Worm (Caenorhabditis elegans) whole organism, L2 larva: ENCODE data around the gene flwr-1.
A peak's percentile ranks its signal among the peaks of the same experiment; 100 is the strongest.

Experiments used
- C34F6.9 ChIP-seq: fragments of 150-350 bp; optimal IDR thresholded peaks from 2 replicates; lab custom pipeline; 2014; ENCODE audit warnings: missing biosample characterization, missing genetic modification characterization
- F13H6.1 ChIP-seq: sonication (generic microtip); optimal IDR thresholded peaks from 2 replicates; lab custom pipeline; 2016; ENCODE audit warnings: missing genetic modification characterization, missing compliant biosample characterization
- R02D3.7 ChIP-seq: fragments of 150-350 bp; optimal IDR thresholded peaks from 2 replicates; lab custom pipeline; 2014; ENCODE audit warnings: missing biosample characterization, missing genetic modification characterization
- Y55F3AM.14 ChIP-seq: fragments of 200-800 bp; sonication (Bioruptor generic); optimal IDR thresholded peaks from 2 replicates; lab custom pipeline; 2018; ENCODE audit warnings: mild to moderate bottlenecking, missing genetic modification characterization, missing compliant biosample characterization
- ZK546.5 ChIP-seq: sonication (generic microtip); optimal IDR thresholded peaks from 2 replicates; lab custom pipeline; 2017; ENCODE audit warnings: missing biosample characterization, missing genetic modification characterization
- alr-1 ChIP-seq: fragments of 150-350 bp; optimal IDR thresholded peaks from 2 replicates; lab custom pipeline; 2014; ENCODE audit warnings: missing biosample characterization, missing genetic modification characterization
- aly-2 ChIP-seq: fragments of 150-350 bp; optimal IDR thresholded peaks from 2 replicates; lab custom pipeline; 2014; ENCODE audit warnings: missing biosample characterization, missing genetic modification characterization
- ama-1 ChIP-seq: fragments of 150-350 bp; optimal IDR thresholded peaks from 2 replicates; lab custom pipeline; 2018; ENCODE audit warnings: inconsistent platforms
- ceh-16 ChIP-seq: fragments of 150-350 bp; optimal IDR thresholded peaks from 2 replicates; lab custom pipeline; 2014; ENCODE audit warnings: missing biosample characterization, missing genetic modification characterization
- ceh-82 ChIP-seq: fragments of 150-350 bp; optimal IDR thresholded peaks from 2 replicates; lab custom pipeline; 2014; ENCODE audit warnings: missing biosample characterization, missing genetic modification characterization
- crh-2 ChIP-seq: sonication (generic microtip); optimal IDR thresholded peaks from 2 replicates; lab custom pipeline; 2017; ENCODE audit warnings: missing biosample characterization, missing genetic modification characterization
- dmd-4 ChIP-seq: sonication (generic microtip); optimal IDR thresholded peaks from 2 replicates; lab custom pipeline; 2017; ENCODE audit warnings: missing biosample characterization, missing genetic modification characterization
- egl-27 ChIP-seq: sonication (generic microtip); optimal IDR thresholded peaks from 3 replicates; lab custom pipeline; 2017; ENCODE audit warnings: missing biosample characterization, missing genetic modification reagents, missing genetic modification characterization
- elt-1 ChIP-seq: fragments of 150-350 bp; optimal IDR thresholded peaks from 2 replicates; lab custom pipeline; 2014; ENCODE audit warnings: missing biosample characterization, missing genetic modification characterization
- elt-3 ChIP-seq: sonication (generic microtip); optimal IDR thresholded peaks from 2 replicates; lab custom pipeline; 2017; ENCODE audit warnings: missing biosample characterization, missing genetic modification characterization
- fos-1 ChIP-seq: fragments of 150-350 bp; optimal IDR thresholded peaks from 2 replicates; lab custom pipeline; 2014; ENCODE audit warnings: missing biosample characterization, missing genetic modification characterization
- lin-11 ChIP-seq: fragments of 150-350 bp; sonication (generic microtip); optimal IDR thresholded peaks from 2 replicates; lab custom pipeline; 2014; ENCODE audit warnings: missing biosample characterization, missing genetic modification characterization, inconsistent platforms, mixed read lengths
- lin-13 ChIP-seq: fragments of 150-350 bp; optimal IDR thresholded peaks from 2 replicates; lab custom pipeline; 2014; ENCODE audit warnings: missing biosample characterization, missing genetic modification reagents, missing genetic modification characterization
- lin-39 ChIP-seq: fragments of 150-350 bp; optimal IDR thresholded peaks from 2 replicates; lab custom pipeline; 2014; ENCODE audit warnings: missing biosample characterization, missing genetic modification reagents, missing genetic modification characterization
- lsy-2 ChIP-seq, 2 experiments: fragments of 150-350 bp in 1 of 2; sonication (generic microtip) in 1 of 2; optimal IDR thresholded peaks; 2 replicates each; lab custom pipeline; 2014 to 2017; ENCODE audit warnings: missing biosample characterization in 2 of 2, missing genetic modification characterization in 2 of 2
- mab-5 ChIP-seq: fragments of 150-350 bp; optimal IDR thresholded peaks from 2 replicates; lab custom pipeline; 2014; ENCODE audit warnings: missing biosample characterization, missing genetic modification characterization
- mbf-1 ChIP-seq: sonication (generic microtip); optimal IDR thresholded peaks from 2 replicates; lab custom pipeline; 2017; ENCODE audit warnings: missing biosample characterization, missing genetic modification characterization
- mdl-1 ChIP-seq, 2 experiments: fragments of 150-350 bp in 1 of 2; sonication (generic microtip) in 1 of 2; optimal IDR thresholded peaks; 2 replicates each; lab custom pipeline; 2017; ENCODE audit warnings: missing biosample characterization in 2 of 2, missing genetic modification characterization in 2 of 2
- nhr-10 ChIP-seq: sonication (generic microtip); optimal IDR thresholded peaks from 2 replicates; lab custom pipeline; 2017; ENCODE audit warnings: missing biosample characterization, missing genetic modification characterization
- nhr-11 ChIP-seq: fragments of 150-350 bp; optimal IDR thresholded peaks from 2 replicates; lab custom pipeline; 2014; ENCODE audit warnings: missing biosample characterization, missing genetic modification characterization
- nhr-12 ChIP-seq: fragments of 150-350 bp; optimal IDR thresholded peaks from 2 replicates; lab custom pipeline; 2014; ENCODE audit warnings: missing biosample characterization, missing genetic modification characterization
- nhr-129 ChIP-seq: fragments of 150-350 bp; optimal IDR thresholded peaks from 2 replicates; lab custom pipeline; 2014; ENCODE audit warnings: missing biosample characterization, missing genetic modification characterization
- nhr-21 ChIP-seq: fragments of 150-350 bp; optimal IDR thresholded peaks from 2 replicates; lab custom pipeline; 2014; ENCODE audit warnings: missing biosample characterization, missing genetic modification characterization
- nhr-23 ChIP-seq: fragments of 150-350 bp; optimal IDR thresholded peaks from 2 replicates; lab custom pipeline; 2014; ENCODE audit warnings: missing biosample characterization, missing genetic modification reagents, missing genetic modification characterization
- nhr-237 ChIP-seq: fragments of 150-350 bp; optimal IDR thresholded peaks from 2 replicates; lab custom pipeline; 2014; ENCODE audit warnings: missing biosample characterization, missing genetic modification characterization
- nhr-25 ChIP-seq: fragments of 150-350 bp; sonication (generic microtip); optimal IDR thresholded peaks from 3 replicates; lab custom pipeline; 2014; ENCODE audit warnings: missing biosample characterization, missing genetic modification characterization
- nhr-6 ChIP-seq: fragments of 150-350 bp; optimal IDR thresholded peaks from 2 replicates; lab custom pipeline; 2014; ENCODE audit warnings: missing biosample characterization, missing genetic modification characterization
- peb-1 ChIP-seq: fragments of 150-350 bp; optimal IDR thresholded peaks from 2 replicates; lab custom pipeline; 2014; ENCODE audit warnings: missing biosample characterization, missing genetic modification characterization
- skn-1 ChIP-seq: sonication (generic microtip); optimal IDR thresholded peaks from 2 replicates; lab custom pipeline; 2017; ENCODE audit warnings: missing biosample characterization, missing genetic modification characterization
- sma-3 ChIP-seq: sonication (generic microtip); optimal IDR thresholded peaks from 2 replicates; lab custom pipeline; 2016; ENCODE audit warnings: missing genetic modification reagents, missing genetic modification characterization, missing compliant biosample characterization
- sma-9 ChIP-seq, 2 experiments: fragments of 150-350 bp in 1 of 2; sonication (generic microtip) in 1 of 2; optimal IDR thresholded peaks; 2 replicates each; lab custom pipeline; 2014 to 2016; ENCODE audit warnings: missing genetic modification characterization in 2 of 2, mild to moderate bottlenecking in 1 of 2, missing biosample characterization in 1 of 2, missing compliant biosample characterization in 1 of 2, missing genetic modification reagents in 1 of 2, moderate library complexity in 1 of 2
- snpc-4 ChIP-seq: fragments of 150-350 bp; optimal IDR thresholded peaks from 2 replicates; lab custom pipeline; 2014; ENCODE audit warnings: missing biosample characterization, missing genetic modification characterization
- unc-39 ChIP-seq: fragments of 150-350 bp; optimal IDR thresholded peaks from 2 replicates; lab custom pipeline; 2014; ENCODE audit warnings: missing biosample characterization, missing genetic modification characterization
- unc-55 ChIP-seq: fragments of 150-350 bp; sonication (generic microtip); optimal IDR thresholded peaks from 3 replicates; lab custom pipeline; 2014; ENCODE audit warnings: missing biosample characterization, missing genetic modification reagents, missing genetic modification characterization
- unc-62 ChIP-seq: fragments of 150-350 bp; optimal IDR thresholded peaks from 2 replicates; lab custom pipeline; 2014; ENCODE audit warnings: missing biosample characterization, missing genetic modification reagents, missing genetic modification characterization
- zag-1 ChIP-seq: fragments of 150-350 bp; optimal IDR thresholded peaks from 2 replicates; lab custom pipeline; 2014; ENCODE audit warnings: missing biosample characterization, missing genetic modification characterization
- ztf-1 ChIP-seq: fragments of 200-800 bp; sonication (Bioruptor generic); conservative IDR thresholded peaks from 2 replicates; pipeline ENCODE4 v1.3.6; 2022; ENCODE audit warnings: missing genetic modification characterization, missing compliant biosample characterization
- ztf-11 ChIP-seq: sonication (generic microtip); optimal IDR thresholded peaks from 2 replicates; lab custom pipeline; 2017; ENCODE audit warnings: missing biosample characterization, missing genetic modification characterization
- ztf-4 ChIP-seq: fragments of 150-350 bp; optimal IDR thresholded peaks from 2 replicates; lab custom pipeline; 2014; ENCODE audit warnings: missing biosample characterization, missing genetic modification characterization

flwr-1 gene

DNA sequence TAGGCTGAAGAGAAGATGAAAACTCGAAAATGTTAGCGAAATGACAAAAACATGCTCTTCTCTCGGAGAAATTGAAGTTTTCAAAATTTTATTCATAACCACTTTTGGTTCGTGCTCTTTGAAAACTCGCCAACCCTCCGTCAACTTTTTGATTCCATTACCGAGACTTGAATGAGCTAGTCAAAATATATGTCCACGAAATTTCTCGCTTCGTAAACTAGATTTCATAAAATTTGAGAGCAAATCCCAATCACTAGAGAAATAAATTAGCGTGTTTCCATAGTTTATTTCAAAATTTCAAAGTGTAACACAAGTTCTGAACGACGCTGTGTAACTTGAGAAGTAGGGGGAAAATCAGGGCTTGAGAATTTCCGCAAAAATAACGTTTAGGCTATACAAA lies 23.7 kb upstream of the flwr-1 start:
- TF ChIP-seq Y55F3AM.14 (GFP tag; lab: Kevin White, UChicago) (no peak), lin-39 (tag; lab: Kevin White, UChicago) (no peak), aly-2 (tag; lab: Kevin White, UChicago) (no peak), R02D3.7 (tag; lab: Kevin White, UChicago) (no peak), ceh-82 (tag; lab: Kevin White, UChicago) (no peak), ceh-16 (tag; lab: Kevin White, UChicago) (no peak), ztf-4 (tag; lab: Kevin White, UChicago) (no peak), mdl-1 (tag; optimal IDR thresholded peaks at IDR 0.05; lab: Kevin White, UChicago) (no peak), nhr-129 (tag; lab: Kevin White, UChicago) (no peak), elt-1 (tag; lab: Kevin White, UChicago) (no peak), lsy-2 (tag; optimal IDR thresholded peaks at IDR 0.05; lab: Kevin White, UChicago) (no peak)

DNA sequence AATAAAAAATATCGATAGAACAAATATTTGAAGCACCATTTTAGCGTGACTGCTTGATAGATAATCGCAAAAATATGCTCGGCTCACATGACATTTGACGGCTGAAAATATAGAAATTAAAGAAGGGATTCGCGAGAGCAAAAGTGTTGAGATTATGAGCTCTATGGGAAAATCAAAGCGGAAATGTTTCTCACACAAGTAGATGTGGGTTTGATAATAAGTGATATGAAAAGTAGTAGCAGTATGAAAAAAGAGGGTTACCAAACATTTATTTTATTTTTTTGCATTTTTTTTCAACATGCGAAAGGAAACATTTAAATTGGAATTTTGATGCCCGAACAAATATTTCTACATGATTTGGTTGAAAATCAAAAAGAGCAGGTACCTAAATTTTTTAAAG lies 21.2 kb upstream of the flwr-1 start, which contains the start of gene iglr-1:
iglr-1 (minus strand) TSS at position 101 of the 400 bp plus-strand sequence.
- TF ChIP-seq crh-2 (no peak), alr-1 (tag; lab: Kevin White, UChicago) (no peak), sma-3 (GFP tag; lab: Kevin White, UChicago) (no peak), dmd-4 (no peak), sma-9 (GFP tag; optimal IDR thresholded peaks at IDR 0.05; lab: Kevin White, UChicago) (no peak), sma-9 (tag; optimal IDR thresholded peaks at IDR 0.05; lab: Kevin White, UChicago) (no peak), ztf-1 (GFP tag; lab: Robert Waterston, UW) (no peak), lin-13 (GFP tag; lab: Kevin White, UChicago) (no peak), skn-1 (tag; lab: Kevin White, UChicago) (no peak), F13H6.1 (no peak), mab-5 (tag; lab: Kevin White, UChicago) (no peak)

DNA sequence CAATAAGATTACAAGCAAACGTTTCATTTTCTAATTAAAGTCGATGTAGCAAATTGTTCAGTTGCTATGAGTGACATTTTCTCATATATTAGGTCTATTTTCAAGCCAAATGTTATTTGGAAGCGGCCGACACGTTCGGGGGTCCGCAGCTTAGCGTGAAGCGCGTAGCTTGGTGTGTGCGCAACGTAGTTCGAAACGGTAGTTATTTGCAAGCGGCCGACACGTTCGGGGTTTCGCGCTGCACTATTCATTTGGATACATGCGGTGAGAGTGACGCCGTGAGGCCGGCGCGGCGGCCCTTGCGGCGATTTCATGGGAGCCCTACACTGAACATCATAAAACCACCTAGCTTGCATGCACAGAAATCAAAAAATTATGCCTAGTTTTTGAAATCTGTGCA lies 18.1 kb upstream of the flwr-1 start:
- TF ChIP-seq ama-1 (lab: Kevin White, UChicago): no peak
- TF ChIP-seq lin-13 (GFP tag; lab: Kevin White, UChicago): no peak
- TF ChIP-seq snpc-4 (tag; lab: Kevin White, UChicago): peak; percentile 74

DNA sequence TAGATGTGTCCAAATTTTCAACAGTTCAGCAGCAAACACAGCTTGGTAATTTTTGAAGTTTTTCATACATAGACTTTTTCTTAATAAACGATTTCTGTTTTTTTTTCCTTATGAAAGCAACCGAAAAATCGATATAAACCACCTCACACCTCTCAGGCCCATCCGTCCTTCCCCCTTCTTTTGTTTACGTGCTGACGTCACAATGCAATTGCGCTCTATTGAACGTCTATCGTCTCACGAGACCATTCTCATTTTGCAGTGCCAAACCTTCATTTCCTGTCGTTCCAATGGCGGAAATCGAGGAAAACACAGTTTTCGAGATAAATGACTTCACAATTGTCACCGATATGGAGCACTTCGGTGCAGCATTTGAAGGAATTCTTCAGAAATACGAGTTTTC lies 13.2 kb upstream of the flwr-1 start, which contains the start of gene rbg-1:
rbg-1 (plus strand) TSS at position 260 of the 400 bp plus-strand sequence.
- no peak for TF ChIP-seq skn-1 (tag; lab: Kevin White, UChicago)
- peak; percentile 75 for TF ChIP-seq lin-13 (GFP tag; lab: Kevin White, UChicago)
- TF ChIP-seq ztf-1 (GFP tag; lab: Robert Waterston, UW): no peak
- TF ChIP-seq nhr-10 (tag; lab: Kevin White, UChicago): no peak
- TF ChIP-seq elt-1 (tag; lab: Kevin White, UChicago): no peak
- peak; percentile 96 for TF ChIP-seq crh-2
- TF ChIP-seq sma-9 (GFP tag; optimal IDR thresholded peaks at IDR 0.05; lab: Kevin White, UChicago): peak; percentile 64
- no peak for TF ChIP-seq sma-9 (tag; optimal IDR thresholded peaks at IDR 0.05; lab: Kevin White, UChicago)
- no peak for TF ChIP-seq peb-1 (tag; lab: Kevin White, UChicago)
- TF ChIP-seq ZK546.5: no peak
- TF ChIP-seq alr-1 (tag; lab: Kevin White, UChicago): no peak
- TF ChIP-seq lin-39 (tag; lab: Kevin White, UChicago): no peak
- TF ChIP-seq ama-1 (lab: Kevin White, UChicago): no peak
- no peak for TF ChIP-seq Y55F3AM.14 (GFP tag; lab: Kevin White, UChicago)
- TF ChIP-seq lin-11 (tag; lab: Kevin White, UChicago): peak; percentile 66
- peak; percentile 48 for TF ChIP-seq F13H6.1
- no peak for TF ChIP-seq ceh-16 (tag; lab: Kevin White, UChicago)
- no peak for TF ChIP-seq dmd-4
- TF ChIP-seq aly-2 (tag; lab: Kevin White, UChicago): no peak
- peak in 1 of 2 experiments; percentile 28 for TF ChIP-seq mdl-1 (tag; optimal IDR thresholded peaks at IDR 0.05; lab: Kevin White, UChicago)
- TF ChIP-seq ceh-82 (tag; lab: Kevin White, UChicago): no peak
- no peak for TF ChIP-seq ztf-11
- peak; percentile 23 for TF ChIP-seq zag-1 (tag; lab: Kevin White, UChicago)
- no peak for TF ChIP-seq mab-5 (tag; lab: Kevin White, UChicago)
- TF ChIP-seq mbf-1: no peak
- peak; percentile 33 to 75 for TF ChIP-seq lsy-2 (tag; optimal IDR thresholded peaks at IDR 0.05; lab: Kevin White, UChicago)
- no peak for TF ChIP-seq nhr-237 (tag; lab: Kevin White, UChicago)
- TF ChIP-seq unc-39 (tag; lab: Kevin White, UChicago): no peak
- TF ChIP-seq nhr-129 (tag; lab: Kevin White, UChicago): peak; percentile 92
- TF ChIP-seq unc-62: no peak
- TF ChIP-seq C34F6.9: peak; percentile 93
- peak; percentile 61 for TF ChIP-seq nhr-25 (tag; lab: Kevin White, UChicago)
- TF ChIP-seq egl-27 (tag; lab: Kevin White, UChicago): no peak
- TF ChIP-seq ztf-4 (tag; lab: Kevin White, UChicago): peak; percentile 21
- TF ChIP-seq elt-3: no peak
- TF ChIP-seq nhr-21: peak; percentile 30
- peak; percentile 79 for TF ChIP-seq fos-1 (tag; lab: Kevin White, UChicago)
- no peak for TF ChIP-seq nhr-11 (tag; lab: Kevin White, UChicago)
- peak; percentile 72 for TF ChIP-seq unc-55 (GFP tag; lab: Kevin White, UChicago)
- peak; percentile 64 for TF ChIP-seq nhr-6 (tag; lab: Kevin White, UChicago)
- TF ChIP-seq nhr-23 (tag; lab: Kevin White, UChicago): no peak
- no peak for TF ChIP-seq R02D3.7 (tag; lab: Kevin White, UChicago)
- TF ChIP-seq nhr-12 (tag; lab: Kevin White, UChicago): no peak
